Worm (Caenorhabditis elegans) whole organism, midembryonic: ENCODE data around the gene ZK809.5.

Experiments used
- T22C8.4 ChIP-seq: fragments of 200-800 bp; sonication (Bioruptor generic); IDR thresholded peaks from 2 replicates; pipeline ENCODE4 v1.3.6; 2022; ENCODE audit warnings: missing genetic modification characterization, missing compliant biosample characterization
- flt-1 ChIP-seq: fragments of 200-800 bp; sonication (Bioruptor generic); IDR thresholded peaks from 2 replicates; pipeline ENCODE4 v1.3.6; 2022; ENCODE audit warnings: missing genetic modification characterization, missing compliant biosample characterization
- klf-2 ChIP-seq: fragments of 200-800 bp; sonication (Bioruptor generic); conservative IDR thresholded peaks from 2 replicates; pipeline ENCODE4 v1.3.6; 2022; ENCODE audit warnings: missing genetic modification reagents, missing genetic modification characterization, missing compliant biosample characterization
- med-1 ChIP-seq: sonication (generic microtip); optimal IDR thresholded peaks from 2 replicates; lab custom pipeline; 2017; ENCODE audit warnings: missing genetic modification characterization, mild to moderate bottlenecking, missing compliant biosample characterization, antibody characterized with exemption, missing genetic modification reagents; ENCODE audit not compliant: insufficient read depth
- ref-1 ChIP-seq: fragments of 200-800 bp; sonication (Bioruptor generic); conservative IDR thresholded peaks from 2 replicates; pipeline ENCODE4 v1.3.6; 2022; ENCODE audit warnings: missing genetic modification reagents, missing genetic modification characterization, missing compliant biosample characterization
- tab-1 ChIP-seq: fragments of 200-800 bp; sonication (Bioruptor generic); IDR thresholded peaks from 2 replicates; pipeline ENCODE4 v1.3.6; 2022; ENCODE audit warnings: missing genetic modification characterization, missing compliant biosample characterization
- ztf-23 ChIP-seq: fragments of 200-800 bp; sonication (Bioruptor generic); IDR thresholded peaks from 2 replicates; pipeline ENCODE4 v1.3.6; 2022; ENCODE audit warnings: missing genetic modification reagents, missing genetic modification characterization, missing compliant biosample characterization

DNA sequence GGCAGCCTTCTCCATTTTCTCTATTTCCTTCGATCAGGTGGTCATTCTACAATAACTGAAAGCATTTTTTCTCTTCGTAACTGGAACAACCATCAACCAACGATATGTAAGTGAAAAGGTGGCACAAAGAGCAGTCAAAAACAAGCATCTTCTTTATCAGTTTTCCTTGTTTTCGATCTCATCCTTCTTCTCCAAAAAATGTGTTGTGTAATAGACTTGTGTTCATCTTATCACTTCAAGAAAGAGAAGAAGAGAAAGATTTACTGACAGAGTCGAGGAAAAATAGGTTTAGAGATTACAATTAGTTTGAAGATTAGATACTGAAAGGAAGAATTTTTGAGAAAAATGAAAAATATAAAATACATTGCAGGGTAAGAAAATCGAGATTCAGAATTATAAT, 11.2 kb upstream of the ZK809.5 start:
- no peak for TF ChIP-seq ref-1
- no peak for TF ChIP-seq T22C8.4 (GFP tag; lab: Robert Waterston, UW)
- TF ChIP-seq flt-1 (GFP tag; lab: Robert Waterston, UW) = no peak
- TF ChIP-seq ztf-23 (GFP tag; lab: Robert Waterston, UW) = no peak
- no peak for TF ChIP-seq klf-2 (GFP tag; lab: Robert Waterston, UW)
- no peak for TF ChIP-seq med-1
- TF ChIP-seq tab-1 (GFP tag; lab: Robert Waterston, UW) = no peak
